Fruit fly (Drosophila melanogaster): ENCODE data around the gene alpha4GT1.
A peak's percentile ranks its signal among the peaks of the same experiment; 100 is the strongest.

Gene alpha4GT1

dm6 chr2L:2986776-2987175 is 36.2 kb downstream of the alpha4GT1 start:
- TF ChIP-seq dl (GFP tag; optimal IDR thresholded peaks at IDR 0.05; ENCODE audit: insufficient read depth in 1 of 2, partially characterized antibody in 2 of 2) (no peak), GATAd (GFP tag; optimal IDR thresholded peaks at IDR 0.05) (no peak), N (GFP tag; optimal IDR thresholded peaks at IDR 0.05) (no peak), jim (GFP tag; optimal IDR thresholded peaks at IDR 0.05) (no peak), HLH106 (tag; optimal IDR thresholded peaks at IDR 0.05) (no peak), lola (GFP tag; optimal IDR thresholded peaks at IDR 0.05) (no peak), Dfd (GFP tag; optimal IDR thresholded peaks at IDR 0.05) (no peak), dsf (GFP tag; optimal IDR thresholded peaks at IDR 0.05; ENCODE audit: borderline replicate concordance) (no peak), Rel (GFP tag; optimal IDR thresholded peaks at IDR 0.05) (no peak), Rel (tag; optimal IDR thresholded peaks at IDR 0.05) (no peak), foxo (GFP tag; optimal IDR thresholded peaks at IDR 0.05) (no peak), CG9705 (GFP tag; optimal IDR thresholded peaks at IDR 0.05) (no peak), brk (GFP tag; optimal IDR thresholded peaks at IDR 0.05) (no peak), CrebA (GFP tag; optimal IDR thresholded peaks at IDR 0.05; ENCODE audit: borderline replicate concordance) (no peak), tai (GFP tag; optimal IDR thresholded peaks at IDR 0.05) (no peak), Hr78 (GFP tag; optimal IDR thresholded peaks at IDR 0.05) (no peak), Sp1 (GFP tag; optimal IDR thresholded peaks at IDR 0.05) (no peak), dmrt93B (GFP tag; optimal IDR thresholded peaks at IDR 0.05) (no peak)

- TF ChIP-seq sage (GFP tag; optimal IDR thresholded peaks at IDR 0.05) (no peak), Hr83 (GFP tag; optimal IDR thresholded peaks at IDR 0.05; ENCODE audit: poor library complexity, severe bottlenecking) (no peak), woc (GFP tag; optimal IDR thresholded peaks at IDR 0.05) (no peak), Jra (GFP tag; optimal IDR thresholded peaks at IDR 0.05) (no peak), CG32264 (GFP tag; optimal IDR thresholded peaks at IDR 0.05) (no peak), pan (optimal IDR thresholded peaks at IDR 0.05) (no peak), HLH106 (tag; optimal IDR thresholded peaks at IDR 0.05) (no peak), tai (GFP tag; optimal IDR thresholded peaks at IDR 0.05) (no peak), CrebA (GFP tag; optimal IDR thresholded peaks at IDR 0.05; ENCODE audit: borderline replicate concordance) (no peak), dmrt93B (GFP tag; optimal IDR thresholded peaks at IDR 0.05) (no peak), Rel (GFP tag; optimal IDR thresholded peaks at IDR 0.05) (no peak), Rel (tag; optimal IDR thresholded peaks at IDR 0.05) (peak; percentile 100), Dif (GFP tag; optimal IDR thresholded peaks at IDR 0.05; ENCODE audit: partially characterized antibody) (no peak), OdsH (GFP tag; optimal IDR thresholded peaks at IDR 0.05) (no peak), Myc (optimal IDR thresholded peaks at IDR 0.05) (peak; percentile 84), brk (GFP tag; optimal IDR thresholded peaks at IDR 0.05) (no peak), Hr78 (GFP tag; optimal IDR thresholded peaks at IDR 0.05) (no peak), ey (GFP tag; optimal IDR thresholded peaks at IDR 0.05) (no peak), Vsx2 (GFP tag; optimal IDR thresholded peaks at IDR 0.05; ENCODE audit: partially characterized antibody) (no peak)
These were observed 43.9 kb downstream of the alpha4GT1 start, which contains the start of gene CG9643 for dm6 chr2L:2979091-2979490. Gene CG9643 (minus strand): TSS chr2L:2979288.

DNA sequence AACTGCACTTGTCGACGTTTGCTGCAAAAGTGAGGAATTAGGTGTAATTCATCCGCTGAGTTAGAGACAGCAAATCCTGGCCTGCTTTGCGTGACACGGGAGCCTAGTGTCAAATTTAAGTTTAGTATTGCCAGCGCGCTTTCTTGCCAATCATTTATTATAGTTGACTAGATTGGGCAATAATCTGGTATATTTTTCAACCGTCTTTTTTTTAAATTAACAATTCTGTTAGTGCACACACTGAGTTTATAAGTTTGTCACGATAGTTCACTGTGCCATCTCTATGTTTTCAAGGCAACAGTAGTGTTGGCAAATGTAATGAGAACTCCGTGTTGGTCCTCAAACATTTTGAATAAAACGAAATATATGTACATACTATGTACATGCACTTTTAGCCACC is 46.1 kb downstream of the alpha4GT1 start, which contains the start of the genes CG9641 and CG3165:
TSS of gene CG9641 (minus strand) at position 34 of the 400 bp plus-strand sequence.
TSS of gene CG3165 (plus strand) at position 294 of the 400 bp plus-strand sequence.
- TF ChIP-seq lola (GFP tag; optimal IDR thresholded peaks at IDR 0.05) (no peak), psq (GFP tag; optimal IDR thresholded peaks at IDR 0.05) (peak; percentile 79), Rel (GFP tag; optimal IDR thresholded peaks at IDR 0.05) (no peak), Rel (tag; optimal IDR thresholded peaks at IDR 0.05) (peak; percentile 68), CG9705 (GFP tag; optimal IDR thresholded peaks at IDR 0.05) (peak; percentile 89), Dfd (GFP tag; optimal IDR thresholded peaks at IDR 0.05) (no peak), dl (GFP tag; optimal IDR thresholded peaks at IDR 0.05; ENCODE audit: insufficient read depth in 1 of 2, partially characterized antibody in 2 of 2) (no peak), Sp1 (GFP tag; optimal IDR thresholded peaks at IDR 0.05) (peak; percentile 85), OdsH (GFP tag; optimal IDR thresholded peaks at IDR 0.05) (peak; percentile 88), foxo (GFP tag; optimal IDR thresholded peaks at IDR 0.05) (peak in 1 of 2 experiments; percentile 93), CrebA (GFP tag; optimal IDR thresholded peaks at IDR 0.05; ENCODE audit: borderline replicate concordance) (no peak), pan (optimal IDR thresholded peaks at IDR 0.05) (no peak), brk (GFP tag; optimal IDR thresholded peaks at IDR 0.05) (no peak), Hr83 (GFP tag; optimal IDR thresholded peaks at IDR 0.05; ENCODE audit: poor library complexity, severe bottlenecking) (peak; percentile 87), sv (GFP tag; optimal IDR thresholded peaks at IDR 0.05) (peak; percentile 89), Abd-B (GFP tag; optimal IDR thresholded peaks at IDR 0.05) (no peak), Vsx2 (GFP tag; optimal IDR thresholded peaks at IDR 0.05; ENCODE audit: partially characterized antibody) (no peak), GATAd (GFP tag; optimal IDR thresholded peaks at IDR 0.05) (peak; percentile 71), ey (GFP tag; optimal IDR thresholded peaks at IDR 0.05) (peak; percentile 90), jim (GFP tag; optimal IDR thresholded peaks at IDR 0.05) (no peak), HLH106 (tag; optimal IDR thresholded peaks at IDR 0.05) (peak; percentile 90), rgr (GFP tag; optimal IDR thresholded peaks at IDR 0.05) (no peak)

Measured in whole organism, wandering third instar larva.